Worm (Caenorhabditis elegans): ENCODE data around the gene srd-5.

DNA sequence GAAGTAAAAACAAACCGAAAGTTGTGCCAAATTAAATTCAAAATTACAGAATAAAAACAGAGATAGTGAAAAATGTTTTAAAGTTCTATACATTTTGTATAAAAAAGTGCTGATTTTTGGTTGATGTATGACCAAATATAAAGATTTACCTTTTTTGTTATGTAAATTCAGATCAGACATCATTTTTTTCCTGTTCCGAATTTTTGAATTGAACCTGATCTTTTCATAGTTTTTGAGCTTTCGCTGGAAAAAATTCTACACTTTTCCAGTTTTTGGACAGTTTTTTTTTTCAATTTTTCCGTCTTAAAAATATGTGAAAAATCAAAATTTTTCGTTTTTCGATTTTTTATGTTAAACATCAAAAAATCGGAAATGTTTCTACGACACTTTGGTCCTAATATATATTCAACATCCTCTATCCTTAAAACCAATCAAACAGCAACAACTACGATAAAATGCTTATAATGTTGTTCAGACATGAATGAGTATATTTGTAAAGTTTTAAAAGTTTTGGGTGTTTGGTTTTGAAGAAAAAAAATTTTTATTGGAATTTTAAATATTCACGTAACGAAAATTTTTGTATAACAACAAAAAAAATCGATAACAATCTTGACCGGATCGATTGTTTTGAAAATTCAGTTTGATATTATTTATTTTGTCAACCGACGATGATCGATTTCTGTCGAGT is 8.4 kb upstream of the srd-5 start, which contains the start of the genes C55C3.7 and C55C3.6:
- TF ChIP-seq tab-1 (GFP tag; IDR thresholded peaks at IDR 0.05): no peak
- no peak for TF ChIP-seq klf-2 (GFP tag; conservative IDR thresholded peaks at IDR 0.05)
- no peak for TF ChIP-seq flt-1 (GFP tag; IDR thresholded peaks at IDR 0.05)
- no peak for TF ChIP-seq ztf-23 (GFP tag; IDR thresholded peaks at IDR 0.05)
- no peak for TF ChIP-seq med-1 (GFP tag; optimal IDR thresholded peaks at IDR 0.05; ENCODE audit: insufficient read depth)

Data from whole organism, midembryonic.